Worm (Caenorhabditis elegans) whole organism, late embryonic: ENCODE measurements around the gene C04A2.15.
A peak's percentile ranks its signal among the peaks of the same experiment; 100 is the strongest.

Source experiments
- ceh-14 ChIP-seq: sonication (generic microtip); optimal IDR thresholded peaks from 2 replicates; lab custom pipeline; 2016; ENCODE audit warnings: missing genotype, missing genetic modification characterization, missing compliant biosample characterization
- ceh-18 ChIP-seq: sonication (generic microtip); optimal IDR thresholded peaks from 2 replicates; lab custom pipeline; 2016; ENCODE audit warnings: missing genetic modification characterization, missing compliant biosample characterization
- ceh-19 ChIP-seq: fragments of 200-800 bp; sonication (Bioruptor generic); optimal IDR thresholded peaks from 2 replicates; lab custom pipeline; 2018; ENCODE audit warnings: mild to moderate bottlenecking, missing genetic modification characterization, missing compliant biosample characterization
- ceh-30 ChIP-seq: fragments of 150-350 bp; optimal IDR thresholded peaks from 2 replicates; lab custom pipeline; 2014; ENCODE audit warnings: missing biosample characterization, missing genetic modification characterization
- ceh-45 ChIP-seq: fragments of 200-800 bp; sonication (Bioruptor generic); IDR thresholded peaks from 2 replicates; pipeline ENCODE4 v1.3.6; 2022; ENCODE audit warnings: missing genetic modification reagents, missing genetic modification characterization, missing compliant biosample characterization
- ceh-48 ChIP-seq: sonication (generic microtip); optimal IDR thresholded peaks from 2 replicates; lab custom pipeline; 2016; ENCODE audit warnings: missing genetic modification characterization, inconsistent platforms, missing compliant biosample characterization
- ceh-9 ChIP-seq: sonication (generic microtip); optimal IDR thresholded peaks from 2 replicates; lab custom pipeline; 2016; ENCODE audit warnings: mild to moderate bottlenecking, missing genetic modification characterization, inconsistent platforms, missing compliant biosample characterization
- che-1 ChIP-seq: sonication (generic microtip); optimal IDR thresholded peaks from 2 replicates; lab custom pipeline; 2016; ENCODE audit warnings: mild to moderate bottlenecking, missing genetic modification characterization, missing compliant biosample characterization
- dmd-4 ChIP-seq: sonication (generic microtip); optimal IDR thresholded peaks from 2 replicates; lab custom pipeline; 2016; ENCODE audit warnings: borderline replicate concordance, missing genetic modification characterization, missing compliant biosample characterization
- dve-1 ChIP-seq: sonication (generic microtip); optimal IDR thresholded peaks from 2 replicates; lab custom pipeline; 2017; ENCODE audit warnings: antibody characterized with exemption, mild to moderate bottlenecking, missing genetic modification characterization, missing compliant biosample characterization
- elt-2 ChIP-seq: sonication (generic microtip); optimal IDR thresholded peaks from 2 replicates; lab custom pipeline; 2016; ENCODE audit warnings: missing genetic modification reagents, missing genetic modification characterization, missing compliant biosample characterization
- elt-4 ChIP-seq: sonication (generic microtip); optimal IDR thresholded peaks from 2 replicates; lab custom pipeline; 2016; ENCODE audit warnings: missing genetic modification characterization, missing compliant biosample characterization
- eyg-1 ChIP-seq: sonication (generic microtip); optimal IDR thresholded peaks from 2 replicates; lab custom pipeline; 2016; ENCODE audit warnings: missing genotype, missing genetic modification characterization, missing compliant biosample characterization
- fax-1 ChIP-seq: sonication (generic microtip); optimal IDR thresholded peaks from 2 replicates; lab custom pipeline; 2016; ENCODE audit warnings: missing genotype, missing genetic modification characterization, missing compliant biosample characterization
- fkh-10 ChIP-seq: fragments of 150-350 bp; optimal IDR thresholded peaks from 2 replicates; lab custom pipeline; 2014; ENCODE audit warnings: missing biosample characterization, missing genetic modification reagents, missing genetic modification characterization
- gmeb-2 ChIP-seq: sonication (generic microtip); optimal IDR thresholded peaks from 2 replicates; lab custom pipeline; 2016; ENCODE audit warnings: missing genetic modification characterization, inconsistent platforms, missing compliant biosample characterization
- hlh-13 ChIP-seq: fragments of 200-800 bp; sonication (Bioruptor generic); optimal IDR thresholded peaks from 2 replicates; lab custom pipeline; 2018; ENCODE audit warnings: mild to moderate bottlenecking, missing genetic modification characterization, missing compliant biosample characterization
- hlh-30 ChIP-seq: sonication (generic microtip); optimal IDR thresholded peaks from 2 replicates; lab custom pipeline; 2017; ENCODE audit warnings: antibody characterized with exemption, missing genetic modification characterization, missing compliant biosample characterization; ENCODE audit not compliant: insufficient read depth
- hlh-8 ChIP-seq: sonication (generic microtip); optimal IDR thresholded peaks from 2 replicates; lab custom pipeline; 2016; ENCODE audit warnings: missing genotype, missing genetic modification characterization, missing compliant biosample characterization
- mec-3 ChIP-seq: sonication (generic microtip); optimal IDR thresholded peaks from 2 replicates; lab custom pipeline; 2016; ENCODE audit warnings: borderline replicate concordance, missing genetic modification characterization, missing compliant biosample characterization
- nfya-1 ChIP-seq: sonication (generic microtip); optimal IDR thresholded peaks from 2 replicates; lab custom pipeline; 2017; ENCODE audit warnings: missing genetic modification characterization, mild to moderate bottlenecking, missing compliant biosample characterization, antibody characterized with exemption, moderate library complexity
- nhr-232 ChIP-seq: sonication (generic microtip); optimal IDR thresholded peaks from 2 replicates; lab custom pipeline; 2016; ENCODE audit warnings: missing genetic modification characterization, missing compliant biosample characterization
- npax-4 ChIP-seq: sonication (generic microtip); optimal IDR thresholded peaks from 2 replicates; lab custom pipeline; 2016; ENCODE audit warnings: missing genetic modification characterization, missing compliant biosample characterization
- odd-2 ChIP-seq: sonication (generic microtip); optimal IDR thresholded peaks from 2 replicates; lab custom pipeline; 2017; ENCODE audit warnings: antibody characterized with exemption, mild to moderate bottlenecking, missing genetic modification characterization, missing compliant biosample characterization
- pat-9 ChIP-seq: fragments of 200-800 bp; sonication (Bioruptor generic); optimal IDR thresholded peaks from 2 replicates; lab custom pipeline; 2018; ENCODE audit warnings: mild to moderate bottlenecking, missing genetic modification characterization, moderate library complexity, missing compliant biosample characterization
- pha-2 ChIP-seq: sonication (generic microtip); optimal IDR thresholded peaks from 2 replicates; lab custom pipeline; 2017; ENCODE audit warnings: mild to moderate bottlenecking, missing genetic modification characterization, missing compliant biosample characterization
- pha-4 ChIP-seq: fragments of 150-350 bp; optimal IDR thresholded peaks from 2 replicates; lab custom pipeline; 2018; ENCODE audit warnings: missing biosample characterization, missing genetic modification reagents, missing genetic modification characterization
- pqm-1 ChIP-seq: sonication (generic microtip); optimal IDR thresholded peaks from 2 replicates; lab custom pipeline; 2016; ENCODE audit warnings: missing genetic modification characterization, missing compliant biosample characterization
- pros-1 ChIP-seq: fragments of 150-350 bp; optimal IDR thresholded peaks from 2 replicates; lab custom pipeline; 2014; ENCODE audit warnings: missing biosample characterization, missing genetic modification reagents, missing genetic modification characterization
- ref-2 ChIP-seq: sonication (generic microtip); optimal IDR thresholded peaks from 2 replicates; lab custom pipeline; 2016; ENCODE audit warnings: missing genetic modification characterization, missing compliant biosample characterization
- rnt-1 ChIP-seq: sonication (generic microtip); optimal IDR thresholded peaks from 2 replicates; lab custom pipeline; 2016; ENCODE audit warnings: missing genetic modification characterization, missing compliant biosample characterization
- sox-2 ChIP-seq: fragments of 200-800 bp; sonication (Bioruptor generic); IDR thresholded peaks from 2 replicates; pipeline ENCODE4 v1.3.6; 2022; ENCODE audit warnings: missing genetic modification reagents, missing genetic modification characterization, missing compliant biosample characterization
- syd-9 ChIP-seq: sonication (generic microtip); optimal IDR thresholded peaks from 2 replicates; lab custom pipeline; 2016; ENCODE audit warnings: mild to moderate bottlenecking, missing genetic modification characterization, moderate library complexity, missing compliant biosample characterization
- tbx-2 ChIP-seq: sonication (generic microtip); optimal IDR thresholded peaks from 2 replicates; lab custom pipeline; 2016; ENCODE audit warnings: missing genetic modification characterization, missing compliant biosample characterization
- tbx-7 ChIP-seq: sonication (generic microtip); optimal IDR thresholded peaks from 2 replicates; lab custom pipeline; 2016; ENCODE audit warnings: missing genotype, missing genetic modification characterization, missing compliant biosample characterization
- unc-42 ChIP-seq: sonication (generic microtip); optimal IDR thresholded peaks from 2 replicates; lab custom pipeline; 2016; ENCODE audit warnings: missing genotype, missing genetic modification characterization, missing compliant biosample characterization
- unc-55 ChIP-seq: sonication (generic microtip); optimal IDR thresholded peaks from 2 replicates; lab custom pipeline; 2017; ENCODE audit warnings: missing biosample characterization, missing genetic modification reagents, missing genetic modification characterization
- zip-5 ChIP-seq: sonication (generic microtip); optimal IDR thresholded peaks from 2 replicates; lab custom pipeline; 2016; ENCODE audit warnings: missing genetic modification characterization, missing compliant biosample characterization

Gene C04A2.15

DNA sequence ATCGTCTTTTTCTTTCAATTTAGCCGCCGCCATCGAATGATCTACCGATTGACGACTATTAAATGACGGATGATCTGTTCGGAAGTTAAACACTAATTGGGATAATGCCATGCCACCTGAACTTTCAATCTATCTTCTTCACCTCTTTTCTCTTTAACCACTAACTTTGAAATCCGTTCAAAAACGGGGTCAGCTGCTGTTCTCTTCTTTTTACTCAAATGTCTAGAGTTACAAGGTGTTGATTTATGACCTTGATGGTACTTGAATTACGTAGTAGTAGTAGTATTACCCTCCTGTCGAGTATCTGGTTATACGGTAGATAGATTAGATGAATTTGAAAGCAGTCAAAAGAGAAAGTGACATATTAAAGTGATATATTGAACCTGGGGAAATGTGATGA lies 30.9 kb upstream of the C04A2.15 start:
- TF ChIP-seq unc-55 (GFP tag; lab: Kevin White, UChicago): peak; percentile 29
- TF ChIP-seq nhr-232 (tag; lab: Kevin White, UChicago): no peak

DNA sequence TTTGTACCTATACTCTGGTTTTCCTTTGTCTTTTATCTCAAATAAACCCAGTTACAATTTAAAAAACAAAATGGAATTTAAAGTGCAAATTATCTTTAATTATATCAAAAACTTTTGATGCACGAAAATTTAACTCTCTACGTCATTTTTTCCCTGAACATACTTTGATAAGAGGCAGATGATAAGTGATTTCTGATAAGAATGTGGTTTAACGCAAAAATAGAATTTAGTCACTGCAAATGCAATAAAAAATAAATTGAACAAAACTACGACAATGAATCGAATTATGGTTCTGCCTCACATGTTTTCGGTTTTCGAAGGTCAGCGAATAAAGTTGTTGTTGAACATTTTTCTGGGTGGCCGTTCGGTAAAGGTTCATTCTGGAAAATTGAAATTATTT lies 30.2 kb upstream of the C04A2.15 start:
- TF ChIP-seq elt-2 (tag; lab: Kevin White, UChicago) (peak; percentile 86), pha-4 (tag; lab: Kevin White, UChicago) (no peak), pat-9 (tag; lab: Kevin White, UChicago) (no peak), unc-42 (tag; lab: Kevin White, UChicago) (peak; percentile 54), fkh-10 (GFP tag; lab: Kevin White, UChicago) (no peak), ref-2 (tag; lab: Kevin White, UChicago) (no peak), fax-1 (tag; lab: Kevin White, UChicago) (no peak), dmd-4 (tag; lab: Kevin White, UChicago) (no peak), npax-4 (tag; lab: Kevin White, UChicago) (no peak), odd-2 (tag; lab: Kevin White, UChicago) (no peak), ceh-30 (tag; lab: Kevin White, UChicago) (no peak), che-1 (tag; lab: Kevin White, UChicago) (no peak)

DNA sequence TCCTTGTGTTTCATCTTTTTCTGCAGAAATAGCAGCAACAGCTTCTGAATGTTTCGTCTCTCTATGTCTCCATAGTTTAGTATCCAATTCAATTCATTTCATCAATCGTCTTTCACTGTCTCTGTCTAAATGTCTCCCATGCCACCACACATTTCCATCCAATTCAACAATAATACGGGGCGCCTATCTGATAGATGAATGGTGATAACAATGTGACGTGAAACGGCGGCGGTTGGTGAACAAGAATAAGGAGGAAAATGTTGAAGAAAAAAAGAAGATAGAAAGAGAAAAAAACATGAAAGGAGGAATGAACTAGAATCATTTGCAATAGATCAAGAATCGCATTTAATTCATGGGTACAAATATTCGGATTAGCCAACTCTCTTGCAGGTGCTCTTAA lies 29.7 kb upstream of the C04A2.15 start:
- peak; percentile 39 for TF ChIP-seq elt-2 (tag; lab: Kevin White, UChicago)
- TF ChIP-seq pros-1 (tag; lab: Kevin White, UChicago): no peak
- TF ChIP-seq ceh-18 (tag; lab: Kevin White, UChicago): peak; percentile 68
- TF ChIP-seq nfya-1 (tag; lab: Kevin White, UChicago): peak; percentile 57
- no peak for TF ChIP-seq mec-3
- TF ChIP-seq rnt-1 (tag; lab: Kevin White, UChicago): peak; percentile 81
- TF ChIP-seq unc-55 (GFP tag; lab: Kevin White, UChicago): peak; percentile 93

DNA sequence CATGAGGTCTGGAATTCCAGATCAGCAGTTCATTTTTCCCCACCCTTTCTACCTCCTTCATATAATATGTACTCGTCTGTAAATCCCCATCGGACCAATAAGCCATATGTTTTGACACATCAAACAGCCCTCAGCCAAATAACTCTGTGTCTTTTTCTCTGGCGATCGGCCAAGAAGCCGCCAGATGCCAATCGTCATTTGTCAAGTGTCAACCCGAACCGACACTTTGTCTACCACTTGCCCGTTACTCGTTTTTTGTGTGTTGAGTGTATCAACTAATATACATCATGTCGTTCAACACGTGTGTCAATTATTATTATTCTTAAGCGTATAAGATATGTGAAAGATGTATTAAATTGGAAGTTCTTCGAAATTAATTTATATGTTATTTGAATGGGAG lies 28.8 kb upstream of the C04A2.15 start:
- TF ChIP-seq hlh-8 (tag; lab: Kevin White, UChicago) (peak; percentile 69), ceh-45 (no peak), ceh-18 (tag; lab: Kevin White, UChicago) (peak; percentile 40), pat-9 (tag; lab: Kevin White, UChicago) (no peak), elt-4 (no peak), unc-55 (GFP tag; lab: Kevin White, UChicago) (peak; percentile 99), rnt-1 (tag; lab: Kevin White, UChicago) (peak; percentile 25), sox-2 (GFP tag; lab: Robert Waterston, UW) (no peak), syd-9 (no peak), elt-2 (tag; lab: Kevin White, UChicago) (no peak), ceh-9 (no peak), tbx-2 (tag; lab: Kevin White, UChicago) (peak; percentile 25), nhr-232 (tag; lab: Kevin White, UChicago) (no peak), eyg-1 (tag; lab: Kevin White, UChicago) (no peak)
- TF ChIP-seq, all 69 proteins: peak for 5

DNA sequence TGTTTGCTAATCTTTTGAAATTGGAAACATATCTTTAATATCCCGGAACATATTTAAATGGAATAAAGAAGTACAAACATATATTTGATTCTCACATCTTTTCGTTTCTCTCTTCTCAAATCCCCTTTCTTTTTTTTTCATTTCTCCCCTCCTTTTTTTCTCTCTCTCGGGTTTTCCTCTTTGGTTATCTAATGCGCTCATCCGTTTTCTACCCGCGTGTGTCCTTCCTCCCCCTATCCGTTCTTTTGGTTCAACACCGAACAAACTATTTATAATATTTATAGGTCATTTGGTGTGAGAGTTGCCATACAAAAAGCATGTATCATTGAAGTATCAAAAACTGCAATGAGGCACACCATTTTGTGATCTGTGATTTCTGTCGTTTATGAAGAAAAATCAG lies 28.1 kb upstream of the C04A2.15 start:
- no peak for TF ChIP-seq tbx-7
- no peak for TF ChIP-seq ceh-18 (tag; lab: Kevin White, UChicago)
- TF ChIP-seq unc-42 (tag; lab: Kevin White, UChicago): peak; percentile 67
- TF ChIP-seq nfya-1 (tag; lab: Kevin White, UChicago): peak; percentile 0

DNA sequence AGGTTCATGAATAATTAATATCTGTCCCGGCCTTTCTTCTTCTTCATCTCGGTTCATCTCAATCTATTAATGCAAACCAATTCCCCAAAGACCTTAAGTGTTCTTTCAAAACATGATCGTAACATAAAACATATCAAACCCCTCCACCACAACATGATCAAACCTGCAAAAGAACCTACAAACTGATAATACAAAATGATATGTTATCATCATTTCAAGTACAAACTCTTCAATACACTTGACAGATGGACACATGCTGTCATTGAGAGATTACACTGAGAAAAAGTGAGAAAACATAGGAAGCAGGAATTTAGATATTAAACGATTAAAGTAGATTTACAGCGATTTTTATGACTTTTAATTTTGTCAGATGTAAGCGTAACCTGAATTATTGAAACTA lies 27.5 kb upstream of the C04A2.15 start:
- TF ChIP-seq dve-1 (tag; lab: Kevin White, UChicago) (peak; percentile 6), elt-2 (tag; lab: Kevin White, UChicago) (peak; percentile 90), tbx-7 (no peak), hlh-30 (tag; lab: Kevin White, UChicago) (no peak), ceh-48 (tag; lab: Kevin White, UChicago) (no peak), zip-5 (tag; lab: Kevin White, UChicago) (no peak), ceh-14 (tag; lab: Kevin White, UChicago) (no peak), gmeb-2 (tag; lab: Kevin White, UChicago) (no peak), unc-55 (GFP tag; lab: Kevin White, UChicago) (peak; percentile 87), ceh-19 (no peak), syd-9 (no peak), hlh-13 (GFP tag; lab: Kevin White, UChicago) (no peak), pqm-1 (tag; lab: Kevin White, UChicago) (no peak), fax-1 (tag; lab: Kevin White, UChicago) (no peak), pha-2 (tag; lab: Kevin White, UChicago) (no peak), hlh-8 (tag; lab: Kevin White, UChicago) (no peak)
